Fruit fly (Drosophila melanogaster) whole organism, embryonic: ENCODE data around the gene Mtr3.
A peak's percentile ranks its signal among the peaks of the same experiment; 100 is the strongest.

Experiments used
- BEAF-32 ChIP-seq: fragments of 200-800 bp; sonication (Bioruptor generic); optimal IDR thresholded peaks from 3 replicates; lab custom pipeline; 2017; ENCODE audit warnings: missing biosample characterization, missing genetic modification characterization, mild to moderate bottlenecking, moderate library complexity, missing genetic modification reagents
- CG12219 ChIP-seq: fragments of 200-800 bp; sonication (Bioruptor generic); optimal IDR thresholded peaks from 3 replicates; lab custom pipeline; 2018; ENCODE audit warnings: missing biosample characterization, mild to moderate bottlenecking, missing genetic modification characterization
- CG12236 ChIP-seq: fragments of 200-800 bp; sonication (Bioruptor generic); optimal IDR thresholded peaks from 2 replicates; lab custom pipeline; 2016; ENCODE audit warnings: missing biosample characterization, missing genetic modification characterization
- CG12659 ChIP-seq: fragments of 200-800 bp; sonication (Bioruptor generic); optimal IDR thresholded peaks from 3 replicates; lab custom pipeline; 2017; ENCODE audit warnings: mild to moderate bottlenecking, missing biosample characterization, missing genetic modification reagents, missing genetic modification characterization
- CG14014 ChIP-seq: fragments of 200-800 bp; sonication (Bioruptor generic); IDR thresholded peaks from 2 replicates; pipeline ENCODE4 v1.3.6; 2022; ENCODE audit warnings: missing biosample characterization, missing genetic modification characterization
- CG1647 ChIP-seq: fragments of 200-800 bp; sonication (Bioruptor generic); optimal IDR thresholded peaks from 3 replicates; lab custom pipeline; 2016; ENCODE audit warnings: missing biosample characterization, missing genetic modification characterization
- CG17186 ChIP-seq: fragments of 200-800 bp; sonication (Bioruptor generic); optimal IDR thresholded peaks from 3 replicates; lab custom pipeline; 2017; ENCODE audit warnings: missing biosample characterization, missing genetic modification reagents, missing genetic modification characterization
- CG18011 ChIP-seq: fragments of 200-800 bp; sonication (Bioruptor generic); optimal IDR thresholded peaks from 2 replicates; lab custom pipeline; 2017; ENCODE audit warnings: missing biosample characterization, missing genetic modification characterization, mild to moderate bottlenecking, moderate library complexity, missing genotype
- CG18262 ChIP-seq: fragments of 200-800 bp; optimal IDR thresholded peaks from 3 replicates; lab custom pipeline; 2019; ENCODE audit warnings: missing biosample characterization, mild to moderate bottlenecking, missing genetic modification characterization, moderate library complexity
- CG30431 ChIP-seq: fragments of 200-800 bp; sonication (Bioruptor generic); optimal IDR thresholded peaks from 2 replicates; lab custom pipeline; 2017; ENCODE audit warnings: missing biosample characterization, missing genetic modification characterization
- CG31365 ChIP-seq: fragments of 200-800 bp; sonication (Bioruptor generic); optimal IDR thresholded peaks from 2 replicates; lab custom pipeline; 2018; ENCODE audit warnings: missing biosample characterization, mild to moderate bottlenecking, missing genetic modification characterization
- CG32772 ChIP-seq: fragments of 200-800 bp; sonication (Bioruptor generic); IDR thresholded peaks from 2 replicates; pipeline ENCODE4 v1.3.6; 2022; ENCODE audit warnings: missing biosample characterization, missing genetic modification characterization
- CG33557 ChIP-seq: fragments of 200-800 bp; sonication (Bioruptor generic); optimal IDR thresholded peaks from 2 replicates; lab custom pipeline; 2019; ENCODE audit warnings: missing biosample characterization, mild to moderate bottlenecking, missing genetic modification characterization, moderate library complexity
- CG6654 ChIP-seq: fragments of 200-800 bp; sonication (Bioruptor generic); optimal IDR thresholded peaks from 2 replicates; lab custom pipeline; 2017; ENCODE audit warnings: missing biosample characterization, mild to moderate bottlenecking, missing genetic modification characterization
- CG8478 ChIP-seq: fragments of >200 bp; optimal IDR thresholded peaks from 2 replicates; lab custom pipeline; 2018
- CG9215 ChIP-seq: fragments of 200-800 bp; sonication (Bioruptor generic); IDR thresholded peaks from 2 replicates; pipeline ENCODE4 v1.3.6; 2022; ENCODE audit warnings: missing biosample characterization, missing genetic modification characterization
- Eip74EF ChIP-seq, 2 experiments: fragments of 200-800 bp in 1 of 2; fragments of >200 bp in 1 of 2; sonication (Bioruptor generic) in 1 of 2; optimal IDR thresholded peaks; 2 replicates each; lab custom pipeline; 2017 to 2019; ENCODE audit warnings: missing biosample characterization in 2 of 2, missing genetic modification characterization in 2 of 2, mild to moderate bottlenecking in 1 of 2, moderate library complexity in 1 of 2
- Ets65A ChIP-seq: fragments of 200-800 bp; sonication (Bioruptor generic); peaks from one replicate; lab custom pipeline; 2016; ENCODE audit warnings: missing biosample characterization, missing genetic modification characterization
- Fer1 ChIP-seq: fragments of 200-800 bp; sonication (Bioruptor generic); optimal IDR thresholded peaks from 2 replicates; lab custom pipeline; 2017; ENCODE audit warnings: missing biosample characterization, mild to moderate bottlenecking, missing genetic modification characterization
- Gsc ChIP-seq: fragments of 200-800 bp; sonication (Bioruptor generic); IDR thresholded peaks from 2 replicates; pipeline ENCODE4 v1.3.6; 2022; ENCODE audit warnings: missing biosample characterization, missing genetic modification characterization
- H15 ChIP-seq: fragments of 200-800 bp; sonication (Bioruptor generic); IDR thresholded peaks from 3 replicates; pipeline ENCODE4 v1.3.6; 2022; ENCODE audit warnings: missing biosample characterization, missing genetic modification characterization
- Mad ChIP-seq: fragments of 200-800 bp; sonication (Bioruptor generic); optimal IDR thresholded peaks from 2 replicates; lab custom pipeline; 2016; ENCODE audit warnings: missing biosample characterization, missing genetic modification characterization
- Sox102F ChIP-seq: fragments of 200-800 bp; sonication (Bioruptor generic); optimal IDR thresholded peaks from 2 replicates; lab custom pipeline; 2018; ENCODE audit warnings: missing biosample characterization, mild to moderate bottlenecking, missing genetic modification characterization, moderate library complexity
- Taf1 ChIP-seq: fragments of 200-800 bp; sonication (Bioruptor generic); IDR thresholded peaks from 2 replicates; pipeline ENCODE4 v1.3.6; 2022; ENCODE audit warnings: missing biosample characterization, missing genetic modification characterization
- Vsx1 ChIP-seq: fragments of 200-800 bp; sonication (Bioruptor generic); optimal IDR thresholded peaks from 2 replicates; lab custom pipeline; 2017; ENCODE audit warnings: missing biosample characterization, mild to moderate bottlenecking, missing genetic modification characterization, missing genetic modification reagents
- ato ChIP-seq: fragments of 200-800 bp; sonication (Bioruptor generic); IDR thresholded peaks from 2 replicates; pipeline ENCODE4 v1.3.6; 2022; ENCODE audit warnings: missing biosample characterization, missing genetic modification characterization; ENCODE audit not compliant: partially characterized antibody
- az2 ChIP-seq: fragments of 200-800 bp; sonication (Bioruptor generic); optimal IDR thresholded peaks from 3 replicates; lab custom pipeline; 2016; ENCODE audit warnings: missing biosample characterization, missing genetic modification characterization
- crp ChIP-seq, 2 experiments: fragments of 200-800 bp; sonication (Bioruptor generic); optimal IDR thresholded peaks; 2 replicates in 1 of 2; 3 replicates in 1 of 2; lab custom pipeline; 2017; ENCODE audit warnings: missing biosample characterization in 2 of 2, missing genetic modification characterization in 2 of 2, mild to moderate bottlenecking in 1 of 2, moderate library complexity in 1 of 2
- danr ChIP-seq: fragments of 200-800 bp; sonication (Bioruptor generic); IDR thresholded peaks from 2 replicates; pipeline ENCODE4 v1.3.6; 2022; ENCODE audit warnings: missing biosample characterization, missing genetic modification characterization
- dmrt99B ChIP-seq: fragments of 200-800 bp; sonication (Bioruptor generic); optimal IDR thresholded peaks from 2 replicates; lab custom pipeline; 2018; ENCODE audit warnings: missing biosample characterization, mild to moderate bottlenecking, missing genetic modification characterization, moderate library complexity
- dpn ChIP-seq, 2 experiments: fragments of 200-800 bp; sonication (Bioruptor generic); optimal IDR thresholded peaks; 3 replicates each; lab custom pipeline; 2016; ENCODE audit warnings: missing biosample characterization in 2 of 2, missing genetic modification characterization in 2 of 2
- ems ChIP-seq: fragments of 200-800 bp; sonication (Bioruptor generic); optimal IDR thresholded peaks from 3 replicates; lab custom pipeline; 2016; ENCODE audit warnings: missing biosample characterization, missing genetic modification characterization
- eve ChIP-seq, 2 experiments: fragments of >200 bp; optimal IDR thresholded peaks; 2 replicates each; lab custom pipeline; 2017; ENCODE audit warnings: missing biosample characterization in 2 of 2, missing genetic modification characterization in 2 of 2
- exex ChIP-seq: fragments of 200-800 bp; sonication (Bioruptor generic); optimal IDR thresholded peaks from 4 replicates; lab custom pipeline; 2018; ENCODE audit warnings: missing biosample characterization, mild to moderate bottlenecking, missing genetic modification characterization, moderate library complexity
- gsb ChIP-seq: fragments of 200-800 bp; sonication (Bioruptor generic); IDR thresholded peaks from 2 replicates; pipeline ENCODE4 v1.3.6; 2022; ENCODE audit warnings: missing biosample characterization, missing genetic modification characterization
- lmd ChIP-seq: fragments of 200-800 bp; sonication (Bioruptor generic); IDR thresholded peaks from 2 replicates; pipeline ENCODE4 v1.3.6; 2022; ENCODE audit warnings: missing biosample characterization, missing genetic modification characterization
- nerfin-1 ChIP-seq: fragments of 200-800 bp; sonication (Bioruptor generic); optimal IDR thresholded peaks from 3 replicates; lab custom pipeline; 2019; ENCODE audit warnings: missing biosample characterization, mild to moderate bottlenecking, missing genetic modification characterization, moderate library complexity
- oc ChIP-seq: fragments of 200-800 bp; sonication (Bioruptor generic); optimal IDR thresholded peaks from 2 replicates; lab custom pipeline; 2018; ENCODE audit warnings: missing biosample characterization, mild to moderate bottlenecking, missing genetic modification characterization, moderate library complexity
- pros ChIP-seq: fragments of 200-800 bp; sonication (Bioruptor generic); optimal IDR thresholded peaks from 3 replicates; lab custom pipeline; 2019; ENCODE audit warnings: missing biosample characterization, mild to moderate bottlenecking, missing genetic modification characterization, moderate library complexity
- psq ChIP-seq: fragments of 200-800 bp; sonication (Bioruptor generic); optimal IDR thresholded peaks from 2 replicates; lab custom pipeline; 2017; ENCODE audit warnings: missing biosample characterization, missing genetic modification characterization
- ranshi ChIP-seq: fragments of 200-800 bp; sonication (Bioruptor generic); IDR thresholded peaks from 2 replicates; pipeline ENCODE4 v1.3.6; 2022; ENCODE audit warnings: missing biosample characterization, missing genetic modification characterization
- run ChIP-seq: fragments of 200-800 bp; sonication (Bioruptor generic); optimal IDR thresholded peaks from 3 replicates; lab custom pipeline; 2018; ENCODE audit warnings: missing biosample characterization, mild to moderate bottlenecking, missing genetic modification characterization
- sob ChIP-seq: fragments of 200-800 bp; sonication (Bioruptor generic); IDR thresholded peaks from 2 replicates; pipeline ENCODE4 v1.3.6; 2022; ENCODE audit warnings: missing biosample characterization, missing genetic modification characterization
- sug ChIP-seq: fragments of 200-800 bp; optimal IDR thresholded peaks from 2 replicates; lab custom pipeline; 2019; ENCODE audit warnings: missing biosample characterization, mild to moderate bottlenecking, missing genetic modification characterization, moderate library complexity
- tna ChIP-seq: fragments of 200-800 bp; sonication (Bioruptor generic); IDR thresholded peaks from 2 replicates; pipeline ENCODE4 v1.3.6; 2022; ENCODE audit warnings: missing biosample characterization, missing genetic modification characterization; ENCODE audit not compliant: partially characterized antibody
- toy ChIP-seq: fragments of 200-800 bp; sonication (Bioruptor generic); IDR thresholded peaks from 2 replicates; pipeline ENCODE4 v1.3.6; 2022; ENCODE audit warnings: missing biosample characterization, missing genetic modification characterization
- unpg ChIP-seq: fragments of 200-800 bp; sonication (Bioruptor generic); optimal IDR thresholded peaks from 3 replicates; lab custom pipeline; 2018; ENCODE audit warnings: missing biosample characterization, mild to moderate bottlenecking, missing genetic modification characterization, moderate library complexity
- yki ChIP-seq: fragments of >200 bp; optimal IDR thresholded peaks from 3 replicates; lab custom pipeline; 2018

Mtr3 gene

DNA sequence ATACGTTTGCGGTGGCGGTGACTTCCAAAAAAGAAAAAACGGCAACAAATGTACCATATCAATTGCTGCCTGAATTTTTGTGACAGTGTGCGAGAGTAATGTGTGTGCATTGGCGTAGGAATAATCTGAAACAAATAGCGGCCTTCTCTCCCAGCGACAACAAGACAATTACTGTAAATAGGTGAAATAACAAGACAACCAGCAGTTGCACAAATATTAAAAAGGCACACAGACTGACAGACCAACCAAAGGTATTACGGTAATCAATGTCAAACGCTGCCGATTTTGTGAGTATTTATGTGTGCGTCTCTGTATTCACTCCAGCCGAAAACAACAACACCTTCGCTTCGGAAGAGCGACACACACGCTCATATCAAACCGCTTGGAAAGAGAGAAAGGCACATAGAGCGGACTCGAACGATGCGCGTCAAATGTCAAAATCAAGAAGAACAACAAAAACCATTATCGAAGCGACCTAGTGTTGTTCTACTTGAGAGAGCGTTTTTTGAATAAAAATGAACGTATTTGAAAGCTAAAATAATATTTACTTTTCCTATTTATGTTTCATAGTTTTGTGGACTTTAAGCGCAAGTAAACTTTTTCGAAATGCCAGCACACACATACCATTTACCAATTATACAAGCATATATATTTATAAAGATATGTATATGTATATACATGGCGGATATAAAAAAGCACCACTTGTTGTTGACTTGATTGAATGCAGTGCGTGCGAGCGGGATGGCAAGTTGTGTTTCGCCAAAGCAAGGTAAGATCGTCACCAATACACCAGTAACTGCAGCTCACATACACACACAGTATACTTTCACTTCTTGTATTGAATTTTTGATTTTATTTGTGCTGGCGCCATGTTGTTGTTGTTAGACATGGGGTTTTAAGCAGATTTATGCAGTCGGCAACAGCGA lies 6.5 kb downstream of the Mtr3 start (continued):
- TF ChIP-seq ranshi (GFP tag; lab: Robert Waterston, UW) (peak; percentile 66; the same call in 1 of the 2 replicates), pros (peak; percentile 73), crp (GFP tag; optimal IDR thresholded peaks at IDR 0.05; lab: Kevin White, UChicago) (no peak), toy (GFP tag; lab: Robert Waterston, UW) (peak; percentile 21; the same call in 1 of the 2 replicates), psq (GFP tag; lab: Kevin White, UChicago) (peak; percentile 15), Eip74EF (GFP tag; optimal IDR thresholded peaks at IDR 0.05; lab: Kevin White, UChicago) (peak in 1 of 2 experiments; percentile 20), Mad (GFP tag; lab: Kevin White, UChicago) (peak; percentile 47), CG12236 (GFP tag; lab: Kevin White, UChicago) (peak; percentile 74), CG8478 (lab: Kevin White, UChicago) (no peak), unpg (peak; percentile 67), danr (GFP tag; lab: Robert Waterston, UW) (peak; percentile 19; the same call in 1 of the 2 replicates), nerfin-1 (peak; percentile 46), CG18011 (peak; percentile 33), oc (tag; lab: Kevin White, UChicago) (peak; percentile 71), CG6654 (GFP tag; lab: Kevin White, UChicago) (no peak), CG30431 (no peak), CG12219 (GFP tag; lab: Kevin White, UChicago) (peak; percentile 51), tna (GFP tag; lab: Robert Waterston, UW) (no peak), CG14014 (GFP tag; lab: Robert Waterston, UW) (peak; percentile 67; the same call in 1 of the 2 replicates), dpn (GFP tag; optimal IDR thresholded peaks at IDR 0.05; lab: Kevin White, UChicago) (peak; percentile 34 to 68), Ets65A (GFP tag; lab: Kevin White, UChicago) (no peak), yki (lab: Kevin White, UChicago) (no peak), CG17186 (GFP tag; lab: Kevin White, UChicago) (no peak), CG18262 (tag; lab: Kevin White, UChicago) (peak; percentile 43), ems (GFP tag; lab: Kevin White, UChicago) (peak; percentile 20), sob (GFP tag; lab: Robert Waterston, UW) (peak; percentile 55; the same call in 1 of the 2 replicates), H15 (GFP tag; lab: Robert Waterston, UW) (peak; percentile 65; the same call in 2 of the 3 replicates), lmd (GFP tag; lab: Robert Waterston, UW) (no peak), sug (tag; lab: Kevin White, UChicago) (peak; percentile 73), CG31365 (tag; lab: Kevin White, UChicago) (peak; percentile 55), gsb (peak; percentile 41; the same call in 1 of the 2 replicates), exex (tag; lab: Kevin White, UChicago) (peak; percentile 84), Fer1 (GFP tag; lab: Kevin White, UChicago) (peak; percentile 78), Sox102F (peak; percentile 44), run (no peak), ato (GFP tag; lab: Robert Waterston, UW) (no peak), eve (GFP tag; optimal IDR thresholded peaks at IDR 0.05; lab: Kevin White, UChicago) (peak in 1 of 2 experiments; percentile 81), CG12659 (GFP tag; lab: Kevin White, UChicago) (peak; percentile 60), CG9215 (GFP tag; lab: Robert Waterston, UW) (no peak), CG32772 (GFP tag; lab: Robert Waterston, UW) (no peak), CG33557 (GFP tag; lab: Kevin White, UChicago) (peak; percentile 41), az2 (GFP tag; lab: Kevin White, UChicago) (no peak), Vsx1 (GFP tag; lab: Kevin White, UChicago) (peak; percentile 86), Taf1 (GFP tag; lab: Robert Waterston, UW) (no peak), BEAF-32 (GFP tag; lab: Kevin White, UChicago) (no peak), dmrt99B (tag; lab: Kevin White, UChicago) (peak; percentile 65), CG1647 (GFP tag; lab: Kevin White, UChicago) (peak; percentile 36), Gsc (GFP tag; lab: Robert Waterston, UW) (no peak)
